Fruit fly (Drosophila melanogaster) whole organism, adult: ENCODE data around the gene Sec23.
A peak's percentile ranks its signal among the peaks of the same experiment; 100 is the strongest.

ENCODE experiments used
- CG7045 ChIP-seq: fragments of 200-800 bp; sonication (Bioruptor generic); optimal IDR thresholded peaks from 2 replicates; lab custom pipeline; 2017; ENCODE audit warnings: missing biosample characterization, mild to moderate bottlenecking, missing genetic modification characterization
- CG7101 ChIP-seq: fragments of 200-800 bp; sonication (Bioruptor generic); optimal IDR thresholded peaks from 2 replicates; lab custom pipeline; 2018; ENCODE audit warnings: missing biosample characterization, mild to moderate bottlenecking, missing genetic modification characterization, moderate library complexity
- bab1 ChIP-seq: fragments of 200-800 bp; sonication (Bioruptor generic); optimal IDR thresholded peaks from 3 replicates; lab custom pipeline; 2019; ENCODE audit warnings: missing biosample characterization, mild to moderate bottlenecking, missing genetic modification characterization, moderate library complexity
- cnc ChIP-seq, 2 experiments: fragments of >200 bp; optimal IDR thresholded peaks; 2 replicates each; lab custom pipeline; 2017
- kay ChIP-seq: fragments of 200-800 bp; sonication (Bioruptor generic); peaks from one replicate; lab custom pipeline; 2016; ENCODE audit warnings: missing biosample characterization, missing genetic modification characterization, borderline replicate concordance
- ovo ChIP-seq: fragments of 200-800 bp; sonication (Bioruptor generic); optimal IDR thresholded peaks from 2 replicates; lab custom pipeline; 2016; ENCODE audit warnings: missing biosample characterization, missing genetic modification characterization
- tj ChIP-seq: fragments of 200-800 bp; sonication (Bioruptor generic); optimal IDR thresholded peaks from 3 replicates; lab custom pipeline; 2017; ENCODE audit warnings: missing biosample characterization, mild to moderate bottlenecking, missing genetic modification characterization, moderate library complexity

- no peak for TF ChIP-seq ovo (GFP tag; lab: Kevin White, UChicago)
- TF ChIP-seq tj (GFP tag; lab: Kevin White, UChicago): no peak
- peak; percentile 7 for TF ChIP-seq CG7045 (GFP tag; lab: Kevin White, UChicago)
- TF ChIP-seq cnc (optimal IDR thresholded peaks at IDR 0.05; lab: Kevin White, UChicago): no peak
- no peak for TF ChIP-seq kay (GFP tag; lab: Kevin White, UChicago)
- no peak for TF ChIP-seq bab1
- no peak for TF ChIP-seq CG7101 (tag; lab: Kevin White, UChicago)
Observed at dm6 chr3R:5686049-5686757, 37.3 kb downstream of the Sec23 start.
